Fruit fly (Drosophila melanogaster): ENCODE data around the gene CARPB.

DNA sequence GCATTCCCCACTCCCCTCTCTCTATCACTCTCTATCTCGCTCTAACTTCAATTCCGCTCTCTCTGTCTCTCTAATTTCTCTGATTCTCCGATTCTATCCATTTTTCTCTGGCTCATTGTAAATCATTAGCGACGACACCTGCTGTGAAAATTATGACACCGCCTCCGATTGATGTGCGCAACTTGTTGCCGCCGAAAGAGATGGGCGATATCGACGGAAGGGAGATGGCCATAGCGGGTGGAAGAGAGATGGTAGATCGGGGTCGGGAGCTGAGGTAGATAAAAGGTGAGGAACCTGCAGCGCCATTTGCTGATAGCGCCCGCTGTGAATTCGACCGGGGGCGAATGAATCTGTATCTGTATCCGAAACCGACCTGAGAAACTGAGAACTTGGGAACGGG, 33.3 kb upstream of the CARPB start:
- TF ChIP-seq lola (GFP tag; optimal IDR thresholded peaks at IDR 0.05) (no peak), jim (GFP tag; optimal IDR thresholded peaks at IDR 0.05) (no peak), Jra (GFP tag; optimal IDR thresholded peaks at IDR 0.05) (no peak), dsf (GFP tag; optimal IDR thresholded peaks at IDR 0.05; ENCODE audit: borderline replicate concordance) (no peak), HLH106 (tag; optimal IDR thresholded peaks at IDR 0.05) (no peak), usp (GFP tag; optimal IDR thresholded peaks at IDR 0.05) (no peak), sage (GFP tag; optimal IDR thresholded peaks at IDR 0.05) (no peak), tai (GFP tag; optimal IDR thresholded peaks at IDR 0.05) (no peak), psq (GFP tag; optimal IDR thresholded peaks at IDR 0.05) (no peak)
